Fruit fly (Drosophila melanogaster) whole organism, wandering third instar larva: ENCODE data around the gene CG10466.

ENCODE experiments used
- Abd-B ChIP-seq: fragments of >200 bp; optimal IDR thresholded peaks from 2 replicates; lab custom pipeline; 2017; ENCODE audit warnings: missing biosample characterization, missing genetic modification characterization
- CG9705 ChIP-seq: fragments of 200-800 bp; sonication (Bioruptor generic); optimal IDR thresholded peaks from 2 replicates; lab custom pipeline; 2018; ENCODE audit warnings: missing biosample characterization, mild to moderate bottlenecking, missing genetic modification characterization
- Dif ChIP-seq: fragments of 200-275, 200-300 bp; sonication (Bioruptor generic); optimal IDR thresholded peaks from 2 replicates; lab custom pipeline; 2018; ENCODE audit warnings: missing biosample characterization, missing genetic modification characterization; ENCODE audit not compliant: partially characterized antibody
- HLH106 ChIP-seq: fragments of 200-800 bp; optimal IDR thresholded peaks from 3 replicates; lab custom pipeline; 2019; ENCODE audit warnings: missing biosample characterization, mild to moderate bottlenecking, missing genetic modification characterization, moderate library complexity
- Hnf4 ChIP-seq: fragments of 200-800 bp; sonication (Bioruptor generic); optimal IDR thresholded peaks from 2 replicates; lab custom pipeline; 2016; ENCODE audit warnings: missing biosample characterization, mild to moderate bottlenecking, missing genetic modification characterization
- Hr78 ChIP-seq: fragments of >200 bp; optimal IDR thresholded peaks from 2 replicates; lab custom pipeline; 2017; ENCODE audit warnings: missing biosample characterization, missing genetic modification characterization
- Mio ChIP-seq: sonication (Bioruptor generic); optimal IDR thresholded peaks from 2 replicates; lab custom pipeline; 2016; ENCODE audit warnings: missing biosample characterization, missing genetic modification characterization
- N ChIP-seq: fragments of >200 bp; optimal IDR thresholded peaks from 2 replicates; lab custom pipeline; 2018; ENCODE audit warnings: missing biosample characterization, missing external identifiers, missing genetic modification characterization
- Sp1 ChIP-seq: fragments of 200-800 bp; sonication (Bioruptor generic); optimal IDR thresholded peaks from 3 replicates; lab custom pipeline; 2019; ENCODE audit warnings: missing biosample characterization, mild to moderate bottlenecking, missing genetic modification characterization, moderate library complexity
- Vsx2 ChIP-seq: fragments of 200-300, 225-300 bp; sonication (Bioruptor generic); optimal IDR thresholded peaks from 2 replicates; lab custom pipeline; 2018; ENCODE audit warnings: missing biosample characterization, missing genetic modification characterization; ENCODE audit not compliant: partially characterized antibody
- br ChIP-seq: fragments of 200-800 bp; sonication (Bioruptor generic); optimal IDR thresholded peaks from 2 replicates; lab custom pipeline; 2016; ENCODE audit warnings: missing biosample characterization, missing genetic modification characterization
- dmrt93B ChIP-seq: fragments of 200-800 bp; sonication (Bioruptor generic); optimal IDR thresholded peaks from 2 replicates; lab custom pipeline; 2018; ENCODE audit warnings: missing biosample characterization, mild to moderate bottlenecking, missing genetic modification characterization
- foxo ChIP-seq, 2 experiments: fragments of 200-800 bp; sonication (Bioruptor generic); optimal IDR thresholded peaks; 2 replicates in 1 of 2; 3 replicates in 1 of 2; lab custom pipeline; 2016 to 2017; ENCODE audit warnings: missing biosample characterization in 2 of 2, missing genetic modification characterization in 2 of 2
- fru ChIP-seq: fragments of 200-800 bp; sonication (Bioruptor generic); optimal IDR thresholded peaks from 3 replicates; lab custom pipeline; 2016; ENCODE audit warnings: missing biosample characterization, mild to moderate bottlenecking, missing genetic modification characterization
- jim ChIP-seq: fragments of 175-275, 200-325 bp; sonication (Bioruptor generic); optimal IDR thresholded peaks from 2 replicates; lab custom pipeline; 2016; ENCODE audit warnings: missing biosample characterization, mild to moderate bottlenecking, missing genetic modification characterization
- pan ChIP-seq: fragments of >200 bp; optimal IDR thresholded peaks from 2 replicates; lab custom pipeline; 2017
- rgr ChIP-seq: fragments of 200-800 bp; sonication (Bioruptor generic); optimal IDR thresholded peaks from 3 replicates; lab custom pipeline; 2016; ENCODE audit warnings: missing biosample characterization, mild to moderate bottlenecking, missing genetic modification characterization
- sage ChIP-seq: fragments of 200-800 bp; sonication (Bioruptor generic); optimal IDR thresholded peaks from 2 replicates; lab custom pipeline; 2016; ENCODE audit warnings: missing biosample characterization, mild to moderate bottlenecking, missing genetic modification characterization
- sv ChIP-seq: fragments of 200-800 bp; sonication (Bioruptor generic); optimal IDR thresholded peaks from 3 replicates; lab custom pipeline; 2016; ENCODE audit warnings: missing biosample characterization, missing genetic modification characterization
- tai ChIP-seq: sonication (Bioruptor generic); optimal IDR thresholded peaks from 2 replicates; lab custom pipeline; 2016; ENCODE audit warnings: missing biosample characterization, missing genetic modification characterization
- usp ChIP-seq: fragments of >200 bp; optimal IDR thresholded peaks from 2 replicates; lab custom pipeline; 2017; ENCODE audit warnings: missing biosample characterization, missing genetic modification characterization
- woc ChIP-seq: sonication (Bioruptor generic); optimal IDR thresholded peaks from 2 replicates; lab custom pipeline; 2016; ENCODE audit warnings: missing biosample characterization, mild to moderate bottlenecking, missing genetic modification characterization

The CG10466 gene

DNA sequence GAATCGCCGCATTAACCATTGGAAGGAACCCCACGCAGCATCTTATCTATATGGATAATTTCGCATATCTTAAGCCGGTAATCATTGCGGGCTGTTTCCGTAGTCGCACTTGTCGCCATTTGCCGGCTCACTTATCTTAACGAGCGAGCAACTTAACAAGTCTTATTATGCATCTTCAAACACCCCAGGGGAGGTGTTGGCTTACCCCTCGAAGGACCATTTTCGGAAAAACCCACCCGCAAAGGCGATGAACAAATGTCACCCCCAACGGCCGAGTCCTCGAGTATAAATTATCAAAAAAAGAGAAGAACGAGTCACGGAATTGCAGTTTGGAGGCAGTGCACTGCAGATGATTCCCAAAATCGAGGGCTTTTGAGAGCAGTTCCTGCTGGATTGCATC lies 37.4 kb downstream of the CG10466 start:
- TF ChIP-seq CG9705 (GFP tag; lab: Kevin White, UChicago) (no peak), Mio (GFP tag; lab: Kevin White, UChicago) (no peak), rgr (GFP tag; lab: Kevin White, UChicago) (no peak), fru (no peak), Hnf4 (GFP tag; lab: Kevin White, UChicago) (no peak), Dif (no peak), sv (GFP tag; lab: Kevin White, UChicago) (no peak), N (no peak)

DNA sequence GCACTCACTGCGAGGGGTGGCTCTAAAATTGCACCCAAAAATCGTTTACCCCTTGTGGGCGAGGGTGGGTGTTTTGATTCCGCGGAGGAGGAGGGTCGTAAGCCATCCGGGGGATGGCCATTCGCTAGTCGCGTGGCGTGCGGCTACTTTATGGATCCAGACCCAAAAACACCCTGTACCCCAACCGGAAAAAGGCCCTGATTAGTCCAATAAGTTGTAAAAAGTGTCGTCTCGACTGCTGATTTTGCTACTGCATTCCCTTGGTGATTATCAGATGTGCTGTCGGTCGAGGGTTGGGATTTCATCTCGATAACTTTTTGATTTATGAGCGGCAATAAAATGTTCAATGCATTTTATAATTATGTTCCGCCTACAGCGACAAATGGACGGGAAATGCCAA lies 39.5 kb downstream of the CG10466 start:
- TF ChIP-seq fru (no peak), sage (GFP tag; lab: Kevin White, UChicago) (no peak), Sp1 (GFP tag; lab: Kevin White, UChicago) (no peak), HLH106 (tag; lab: Kevin White, UChicago) (no peak), tai (GFP tag; lab: Kevin White, UChicago) (no peak), Hr78 (GFP tag; lab: Kevin White, UChicago) (no peak), Vsx2 (GFP tag; lab: Kevin White, UChicago) (no peak), Dif (no peak), dmrt93B (GFP tag; lab: Kevin White, UChicago) (no peak), pan (lab: Kevin White, UChicago) (no peak)

DNA sequence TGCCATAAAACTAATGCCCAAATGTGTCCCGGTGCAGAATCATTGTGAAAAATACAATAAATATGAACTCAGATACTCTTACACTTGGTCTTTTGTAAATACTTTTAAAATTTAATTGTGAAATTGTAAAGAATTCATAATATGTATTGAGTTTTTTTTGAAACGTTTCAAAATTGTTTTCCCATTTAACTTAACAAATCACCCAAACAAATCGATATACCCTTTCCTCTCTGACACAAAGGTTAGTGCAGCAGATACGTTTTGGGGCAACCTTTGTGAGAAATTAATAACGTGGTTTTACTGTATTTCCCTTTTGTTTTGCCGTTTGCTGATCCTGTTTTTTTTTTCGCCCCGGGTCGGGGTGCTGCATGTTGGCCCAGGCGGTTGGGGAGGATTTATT lies 43.3 kb downstream of the CG10466 start:
- TF ChIP-seq dmrt93B (GFP tag; lab: Kevin White, UChicago): no peak
- TF ChIP-seq sv (GFP tag; lab: Kevin White, UChicago): no peak
- TF ChIP-seq tai (GFP tag; lab: Kevin White, UChicago): no peak
- TF ChIP-seq rgr (GFP tag; lab: Kevin White, UChicago): no peak
- no peak for TF ChIP-seq HLH106 (tag; lab: Kevin White, UChicago)

DNA sequence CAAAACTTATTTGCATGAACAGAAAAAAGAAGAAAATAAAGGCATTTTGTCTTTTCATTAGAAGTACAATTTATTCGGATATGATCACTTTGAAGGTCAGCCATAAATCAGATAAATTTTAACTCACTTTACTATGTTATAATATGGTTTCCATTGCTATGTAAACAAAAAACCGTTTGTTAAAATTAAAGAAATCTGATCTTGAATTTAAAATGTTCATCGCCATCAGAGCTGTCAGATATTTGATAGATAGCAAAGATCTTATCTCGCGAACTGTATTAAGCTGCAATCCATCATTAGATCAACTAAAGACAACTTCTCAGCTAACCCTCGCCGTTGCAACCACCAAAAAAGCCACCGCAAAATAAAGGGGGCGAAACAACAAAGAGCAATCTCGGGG lies 44.3 kb downstream of the CG10466 start:
- TF ChIP-seq Hnf4 (GFP tag; lab: Kevin White, UChicago) (no peak), tai (GFP tag; lab: Kevin White, UChicago) (no peak), Vsx2 (GFP tag; lab: Kevin White, UChicago) (no peak), dmrt93B (GFP tag; lab: Kevin White, UChicago) (no peak), jim (GFP tag; lab: Kevin White, UChicago) (no peak), Mio (GFP tag; lab: Kevin White, UChicago) (no peak), br (GFP tag; lab: Kevin White, UChicago) (no peak), foxo (GFP tag; optimal IDR thresholded peaks at IDR 0.05; lab: Kevin White, UChicago) (no peak), Abd-B (GFP tag; lab: Kevin White, UChicago) (no peak), usp (GFP tag; lab: Kevin White, UChicago) (no peak), woc (no peak)
- TF ChIP-seq, all 38 proteins: peak for 0
